Worm (Caenorhabditis elegans) whole organism, L3 larva: Measurements from ENCODE around the gene F47F2.1.
A peak's percentile ranks its signal among the peaks of the same experiment; 100 is the strongest.

Experiments
- ZK546.5 ChIP-seq: sonication (generic microtip); optimal IDR thresholded peaks from 2 replicates; lab custom pipeline; 2017; ENCODE audit warnings: missing biosample characterization, missing genetic modification characterization
- aly-2 ChIP-seq: fragments of 150-350 bp; optimal IDR thresholded peaks from 2 replicates; lab custom pipeline; 2014; ENCODE audit warnings: missing biosample characterization, missing genetic modification characterization
- ama-1 ChIP-seq: fragments of 150-350 bp; optimal IDR thresholded peaks from 2 replicates; lab custom pipeline; 2018
- ceh-16 ChIP-seq: sonication (generic microtip); optimal IDR thresholded peaks from 2 replicates; lab custom pipeline; 2017; ENCODE audit warnings: missing biosample characterization, missing genetic modification characterization
- ceh-28 ChIP-seq: fragments of 150-350 bp; optimal IDR thresholded peaks from 2 replicates; lab custom pipeline; 2014; ENCODE audit warnings: missing biosample characterization, missing genetic modification reagents, missing genetic modification characterization
- ceh-82 ChIP-seq: fragments of 150-350 bp; optimal IDR thresholded peaks from 2 replicates; lab custom pipeline; 2014; ENCODE audit warnings: missing biosample characterization, missing genetic modification characterization
- ceh-9 ChIP-seq: sonication (generic microtip); optimal IDR thresholded peaks from 2 replicates; lab custom pipeline; 2018; ENCODE audit warnings: missing biosample characterization, missing genetic modification characterization
- egl-27 ChIP-seq: sonication (generic microtip); optimal IDR thresholded peaks from 4 replicates; lab custom pipeline; 2017; ENCODE audit warnings: missing biosample characterization, missing genetic modification reagents, missing genetic modification characterization
- egl-5 ChIP-seq: fragments of 150-350 bp; optimal IDR thresholded peaks from 2 replicates; lab custom pipeline; 2017; ENCODE audit warnings: missing biosample characterization, missing genetic modification reagents, missing genetic modification characterization, inconsistent platforms
- elt-1 ChIP-seq: fragments of 150-350 bp; optimal IDR thresholded peaks from 2 replicates; lab custom pipeline; 2014; ENCODE audit warnings: missing biosample characterization, missing genetic modification characterization
- elt-3 ChIP-seq, 3 experiments: fragments of 150-350 bp in 1 of 3; sonication (generic microtip) in 2 of 3; optimal IDR thresholded peaks; 2 replicates in 2 of 3; 4 replicates in 1 of 3; lab custom pipeline; 2014 to 2017; ENCODE audit warnings: missing biosample characterization in 3 of 3, missing genetic modification characterization in 3 of 3
- eor-1 ChIP-seq, 2 experiments: fragments of 150-350 bp; optimal IDR thresholded peaks; 2 replicates each; lab custom pipeline; 2014 to 2018; ENCODE audit warnings: missing biosample characterization in 2 of 2, missing genetic modification characterization in 2 of 2
- fkh-10 ChIP-seq: sonication (generic microtip); optimal IDR thresholded peaks from 2 replicates; lab custom pipeline; 2017; ENCODE audit warnings: missing biosample characterization, missing genetic modification reagents, missing genetic modification characterization
- fkh-2 ChIP-seq: fragments of 150-350 bp; optimal IDR thresholded peaks from 2 replicates; lab custom pipeline; 2014; ENCODE audit warnings: missing biosample characterization, missing genetic modification reagents, missing genetic modification characterization
- hmg-11 ChIP-seq: sonication (generic microtip); optimal IDR thresholded peaks from 2 replicates; lab custom pipeline; 2016; ENCODE audit warnings: missing genetic modification characterization, missing compliant biosample characterization
- lin-15B ChIP-seq: fragments of 150-350 bp; optimal IDR thresholded peaks from 2 replicates; lab custom pipeline; 2014; ENCODE audit warnings: missing biosample characterization, missing genetic modification characterization
- lin-39 ChIP-seq: fragments of 150-350 bp; optimal IDR thresholded peaks from 2 replicates; lab custom pipeline; 2018; ENCODE audit warnings: missing biosample characterization, missing genetic modification reagents, missing genetic modification characterization
- mdl-1 ChIP-seq: fragments of 150-350 bp; optimal IDR thresholded peaks from 2 replicates; lab custom pipeline; 2014; ENCODE audit warnings: missing biosample characterization, missing genetic modification characterization
- mml-1 ChIP-seq: fragments of 150-350 bp; sonication (generic microtip); optimal IDR thresholded peaks from 3 replicates; lab custom pipeline; 2014; ENCODE audit warnings: missing biosample characterization, missing genetic modification characterization
- nfya-1 ChIP-seq: sonication (generic microtip); optimal IDR thresholded peaks from 2 replicates; lab custom pipeline; 2017; ENCODE audit warnings: missing genetic modification characterization, mild to moderate bottlenecking, missing compliant biosample characterization, antibody characterized with exemption, moderate library complexity; ENCODE audit not compliant: insufficient read depth
- nhr-11 ChIP-seq: fragments of 150-350 bp; optimal IDR thresholded peaks from 2 replicates; lab custom pipeline; 2014; ENCODE audit warnings: missing biosample characterization, missing genetic modification characterization
- nhr-12 ChIP-seq: fragments of 150-350 bp; optimal IDR thresholded peaks from 2 replicates; lab custom pipeline; 2014; ENCODE audit warnings: missing biosample characterization, missing genetic modification characterization
- nhr-23 ChIP-seq: fragments of 150-350 bp; optimal IDR thresholded peaks from 2 replicates; lab custom pipeline; 2014; ENCODE audit warnings: missing biosample characterization, missing genetic modification reagents, missing genetic modification characterization
- nhr-237 ChIP-seq: fragments of 150-350 bp; optimal IDR thresholded peaks from 2 replicates; lab custom pipeline; 2014; ENCODE audit warnings: missing biosample characterization, missing genetic modification characterization
- nhr-25 ChIP-seq: sonication (generic microtip); optimal IDR thresholded peaks from 2 replicates; lab custom pipeline; 2017; ENCODE audit warnings: missing biosample characterization, missing genetic modification characterization
- nhr-28 ChIP-seq: fragments of 150-350 bp; optimal IDR thresholded peaks from 2 replicates; lab custom pipeline; 2014; ENCODE audit warnings: missing biosample characterization, missing genetic modification characterization
- nhr-43 ChIP-seq: sonication (generic microtip); optimal IDR thresholded peaks from 2 replicates; lab custom pipeline; 2016; ENCODE audit warnings: mild to moderate bottlenecking, missing genetic modification characterization, missing compliant biosample characterization; ENCODE audit not compliant: poor library complexity, severe bottlenecking
- nhr-67 ChIP-seq: fragments of 150-350 bp; optimal IDR thresholded peaks from 2 replicates; lab custom pipeline; 2014; ENCODE audit warnings: missing biosample characterization, missing genetic modification characterization
- nhr-76 ChIP-seq: fragments of 150-350 bp; sonication (generic microtip); optimal IDR thresholded peaks from 5 replicates; lab custom pipeline; 2014; ENCODE audit warnings: missing biosample characterization, missing genetic modification characterization
- nhr-77 ChIP-seq: fragments of 150-350 bp; optimal IDR thresholded peaks from 2 replicates; lab custom pipeline; 2014; ENCODE audit warnings: missing biosample characterization, missing genetic modification characterization
- pha-4 ChIP-seq: fragments of 150-350 bp; optimal IDR thresholded peaks from 2 replicates; lab custom pipeline; 2014; ENCODE audit warnings: missing biosample characterization, missing genetic modification reagents, missing genetic modification characterization
- pqm-1 ChIP-seq: fragments of 150-350 bp; optimal IDR thresholded peaks from 2 replicates; lab custom pipeline; 2017; ENCODE audit warnings: missing biosample characterization, missing genetic modification characterization, inconsistent platforms
- tbx-2 ChIP-seq: sonication (generic microtip); optimal IDR thresholded peaks from 2 replicates; lab custom pipeline; 2016; ENCODE audit warnings: mild to moderate bottlenecking, missing genetic modification characterization, missing compliant biosample characterization
- unc-39 ChIP-seq: sonication (generic microtip); optimal IDR thresholded peaks from 4 replicates; lab custom pipeline; 2017; ENCODE audit warnings: missing biosample characterization, missing genetic modification characterization
- unc-62 ChIP-seq: fragments of 150-350 bp; sonication (generic microtip); optimal IDR thresholded peaks from 4 replicates; lab custom pipeline; 2014; ENCODE audit warnings: missing biosample characterization, missing genetic modification reagents, missing genetic modification characterization
- zag-1 ChIP-seq: fragments of 150-350 bp; optimal IDR thresholded peaks from 2 replicates; lab custom pipeline; 2014; ENCODE audit warnings: missing biosample characterization, missing genetic modification characterization
- ztf-11 ChIP-seq: fragments of 150-350 bp; optimal IDR thresholded peaks from 2 replicates; lab custom pipeline; 2014; ENCODE audit warnings: missing biosample characterization, missing genetic modification characterization
- ztf-4 ChIP-seq: fragments of 150-350 bp; optimal IDR thresholded peaks from 2 replicates; lab custom pipeline; 2014; ENCODE audit warnings: missing biosample characterization, missing genetic modification characterization

Gene F47F2.1

DNA sequence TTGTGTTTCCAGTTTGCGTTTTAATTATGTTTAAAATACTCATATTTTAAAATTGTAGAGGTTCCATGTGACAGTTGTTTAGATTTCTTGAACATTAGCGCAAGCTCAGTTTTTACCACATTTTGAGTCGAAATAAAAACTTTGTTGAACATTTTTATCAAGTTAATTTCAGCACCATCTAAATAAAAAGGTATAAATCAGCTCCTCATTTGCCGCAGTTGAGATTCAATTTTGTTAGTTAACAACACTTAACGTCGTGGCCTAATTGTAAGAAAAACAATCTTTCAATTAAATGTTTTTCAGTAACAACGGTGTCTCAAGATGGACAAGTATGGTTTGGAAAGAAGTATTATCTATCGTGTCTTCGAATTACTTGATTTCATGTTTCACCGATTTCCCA lies 42.4 kb downstream of the F47F2.1 start:
- no peak for TF ChIP-seq ama-1 (lab: Kevin White, UChicago)

DNA sequence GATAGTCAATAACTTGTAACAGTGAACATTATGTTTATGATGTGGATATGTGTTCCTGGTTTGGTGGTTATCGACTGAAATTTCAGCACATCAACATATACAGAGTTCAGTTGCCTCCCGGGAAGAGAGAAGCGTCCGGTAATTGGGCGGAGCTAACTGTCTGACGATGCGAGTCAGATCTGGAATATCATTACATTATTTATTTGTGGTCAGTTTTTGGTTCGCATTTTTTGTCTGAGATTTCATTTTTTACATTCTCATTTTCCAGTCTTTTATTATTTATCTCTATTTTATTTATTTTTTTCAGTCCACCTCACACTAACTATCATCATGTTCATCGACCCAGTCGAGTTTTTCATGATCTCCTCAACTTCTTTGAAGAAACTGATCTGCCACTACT lies 47.4 kb downstream of the F47F2.1 start, which contains the start of gene T22B2.1:
Gene T22B2.1, plus strand, starts transcription at position 301 of the 400 bp plus-strand sequence.
- TF ChIP-seq elt-1 (tag; lab: Kevin White, UChicago) (no peak), ama-1 (lab: Kevin White, UChicago) (no peak), nhr-76 (no peak), elt-3 (tag; optimal IDR thresholded peaks at IDR 0.05; lab: Kevin White, UChicago) (no peak), unc-39 (no peak), ceh-28 (tag; lab: Kevin White, UChicago) (no peak), ZK546.5 (tag; lab: Kevin White, UChicago) (no peak), ztf-11 (no peak), nhr-12 (tag; lab: Kevin White, UChicago) (no peak), fkh-2 (tag; lab: Kevin White, UChicago) (no peak), tbx-2 (tag; lab: Kevin White, UChicago) (no peak), aly-2 (tag; lab: Kevin White, UChicago) (no peak), pqm-1 (tag; lab: Kevin White, UChicago) (no peak)

DNA sequence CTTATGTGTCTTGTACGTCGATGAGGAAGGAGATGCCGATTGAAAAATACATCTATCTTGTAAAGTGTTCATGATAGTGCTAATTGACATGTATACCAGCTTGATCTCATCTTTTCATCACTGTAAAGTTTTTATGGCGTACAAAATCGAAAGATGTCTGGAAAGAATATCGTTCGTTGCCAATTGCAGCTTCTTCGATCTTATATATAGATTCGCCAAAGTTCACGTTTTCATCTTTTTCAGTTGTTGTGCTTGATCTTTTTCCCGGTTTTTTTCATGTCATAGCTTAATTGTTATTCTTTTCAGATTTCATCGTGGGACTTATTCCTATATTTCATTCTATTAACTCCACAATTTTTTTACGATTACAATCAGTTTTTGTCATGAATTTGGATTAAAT lies 53.0 kb downstream of the F47F2.1 start, which contains the start of gene adt-3:
Gene adt-3, plus strand, starts transcription at position 301 of the 400 bp plus-strand sequence.
- TF ChIP-seq mml-1 (tag; lab: Kevin White, UChicago) (no peak), nhr-237 (tag; lab: Kevin White, UChicago) (no peak), lin-15B (tag; lab: Kevin White, UChicago) (no peak), ceh-16 (tag; lab: Kevin White, UChicago) (no peak), lin-39 (tag; lab: Kevin White, UChicago) (no peak), eor-1 (tag; optimal IDR thresholded peaks at IDR 0.05; lab: Kevin White, UChicago) (no peak)

DNA sequence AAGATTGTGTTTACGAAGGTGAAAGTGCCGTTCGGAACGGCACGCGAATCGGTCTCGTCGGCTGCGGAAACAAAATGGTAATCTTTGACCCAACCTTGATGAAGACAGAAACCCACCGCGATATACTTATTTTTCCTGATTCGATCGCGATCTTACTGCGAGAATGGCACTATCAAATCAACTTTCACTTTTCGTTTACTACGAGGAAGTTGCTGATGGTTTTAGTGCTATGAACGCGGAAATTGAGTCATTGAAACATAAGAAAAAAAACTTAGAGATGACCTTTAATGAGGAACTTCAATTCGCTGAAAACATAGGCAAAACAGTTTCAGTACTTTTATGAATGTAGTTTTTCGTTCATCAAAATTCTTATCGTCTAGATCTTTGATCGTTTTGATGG lies 54.4 kb downstream of the F47F2.1 start:
- TF ChIP-seq nhr-23 (tag; lab: Kevin White, UChicago) (no peak), mdl-1 (tag; lab: Kevin White, UChicago) (no peak), unc-62 (GFP tag; lab: Kevin White, UChicago) (no peak), elt-1 (tag; lab: Kevin White, UChicago) (peak; percentile 65), nhr-67 (tag; lab: Kevin White, UChicago) (no peak), unc-39 (no peak), lin-39 (tag; lab: Kevin White, UChicago) (no peak), fkh-10 (GFP tag; lab: Kevin White, UChicago) (no peak), fkh-2 (tag; lab: Kevin White, UChicago) (no peak), nfya-1 (no peak), ztf-4 (no peak), egl-5 (tag; lab: Kevin White, UChicago) (no peak), nhr-77 (tag; lab: Kevin White, UChicago) (no peak), zag-1 (no peak), ceh-9 (tag; lab: Kevin White, UChicago) (no peak), elt-3 (tag; optimal IDR thresholded peaks at IDR 0.05; lab: Kevin White, UChicago) (peak in 1 of 3 experiments; percentile 65), tbx-2 (tag; lab: Kevin White, UChicago) (no peak), nhr-28 (no peak), aly-2 (tag; lab: Kevin White, UChicago) (no peak), nhr-25 (tag; lab: Kevin White, UChicago) (peak; percentile 52), nhr-11 (no peak), egl-27 (tag; lab: Kevin White, UChicago) (peak; percentile 66), nhr-43 (no peak), pha-4 (tag; lab: Kevin White, UChicago) (no peak), ceh-28 (tag; lab: Kevin White, UChicago) (no peak), hmg-11 (tag; lab: Kevin White, UChicago) (no peak), nhr-76 (no peak), mml-1 (tag; lab: Kevin White, UChicago) (no peak), ceh-82 (tag; lab: Kevin White, UChicago) (no peak), ama-1 (lab: Kevin White, UChicago) (no peak)
